Fruit fly (Drosophila melanogaster) whole organism, embryonic: ENCODE measurements around the gene TfIIA-S.

Experiments
- Asciz ChIP-seq: fragments of 200-800 bp; sonication (Bioruptor generic); optimal IDR thresholded peaks from 2 replicates; lab custom pipeline; 2017; ENCODE audit warnings: missing biosample characterization, mild to moderate bottlenecking, missing genetic modification characterization, missing genetic modification reagents
- Atf3 ChIP-seq: fragments of 200-800 bp; sonication (Bioruptor generic); optimal IDR thresholded peaks from 3 replicates; lab custom pipeline; 2016; ENCODE audit warnings: missing biosample characterization, missing genetic modification characterization
- Atf6 ChIP-seq: fragments of 200-800 bp; sonication (Bioruptor generic); IDR thresholded peaks from 2 replicates; pipeline ENCODE4 v1.3.6; 2022; ENCODE audit warnings: missing biosample characterization, missing genetic modification characterization
- B-H2 ChIP-seq: fragments of 200-800 bp; sonication (Bioruptor generic); optimal IDR thresholded peaks from 2 replicates; lab custom pipeline; 2018; ENCODE audit warnings: missing biosample characterization, mild to moderate bottlenecking, missing genetic modification characterization
- Bteb2 ChIP-seq: fragments of 200-800 bp; sonication (Bioruptor generic); optimal IDR thresholded peaks from 2 replicates; lab custom pipeline; 2016; ENCODE audit warnings: missing biosample characterization, missing genetic modification characterization
- CG10274 ChIP-seq: fragments of 200-800 bp; sonication (Bioruptor generic); optimal IDR thresholded peaks from 3 replicates; lab custom pipeline; 2017; ENCODE audit warnings: missing biosample characterization, mild to moderate bottlenecking, missing genetic modification characterization
- CG11093 ChIP-seq: fragments of 200-800 bp; sonication (Bioruptor generic); IDR thresholded peaks from 3 replicates; pipeline ENCODE4 v1.3.6; 2022; ENCODE audit warnings: missing biosample characterization, missing genetic modification characterization
- CG12299 ChIP-seq: fragments of 200-800 bp; sonication (Bioruptor generic); optimal IDR thresholded peaks from 2 replicates; lab custom pipeline; 2018; ENCODE audit warnings: missing biosample characterization, mild to moderate bottlenecking, missing genetic modification characterization
- CG13287 ChIP-seq: fragments of 200-800 bp; sonication (Bioruptor generic); IDR thresholded peaks from 2 replicates; pipeline ENCODE4 v1.3.6; 2022; ENCODE audit warnings: missing biosample characterization, missing genetic modification characterization; ENCODE audit not compliant: partially characterized antibody
- CG14014 ChIP-seq: fragments of 200-800 bp; sonication (Bioruptor generic); IDR thresholded peaks from 2 replicates; pipeline ENCODE4 v1.3.6; 2022; ENCODE audit warnings: missing biosample characterization, missing genetic modification characterization
- CG15011 ChIP-seq: fragments of 200-800 bp; sonication (Bioruptor generic); optimal IDR thresholded peaks from 3 replicates; lab custom pipeline; 2018; ENCODE audit warnings: missing biosample characterization, mild to moderate bottlenecking, missing genetic modification characterization
- CG1603 ChIP-seq: fragments of 200-800 bp; sonication (Bioruptor generic); optimal IDR thresholded peaks from 2 replicates; lab custom pipeline; 2019; ENCODE audit warnings: missing biosample characterization, mild to moderate bottlenecking, missing genetic modification characterization, moderate library complexity
- CG17361 ChIP-seq: fragments of 200-800 bp; sonication (Bioruptor generic); IDR thresholded peaks from 3 replicates; pipeline ENCODE4 v1.3.6; 2022; ENCODE audit warnings: missing biosample characterization, missing genetic modification characterization
- CG18599 ChIP-seq: fragments of 200-800 bp; sonication (Bioruptor generic); optimal IDR thresholded peaks from 3 replicates; lab custom pipeline; 2017; ENCODE audit warnings: missing biosample characterization, missing genetic modification characterization, mild to moderate bottlenecking, moderate library complexity, missing genetic modification reagents
- CG18764 ChIP-seq: fragments of 200-800 bp; sonication (Bioruptor generic); optimal IDR thresholded peaks from 3 replicates; lab custom pipeline; 2016; ENCODE audit warnings: missing biosample characterization, missing genetic modification characterization
- CG31441 ChIP-seq: fragments of 200-800 bp; sonication (Bioruptor generic); IDR thresholded peaks from 2 replicates; pipeline ENCODE4 v1.3.6; 2022; ENCODE audit warnings: missing biosample characterization, missing genetic modification characterization
- CG3407 ChIP-seq: fragments of 200-800 bp; sonication (Bioruptor generic); optimal IDR thresholded peaks from 2 replicates; lab custom pipeline; 2018; ENCODE audit warnings: missing biosample characterization, mild to moderate bottlenecking, missing genetic modification characterization
- CG7745 ChIP-seq: fragments of 200-800 bp; sonication (Bioruptor generic); optimal IDR thresholded peaks from 2 replicates; lab custom pipeline; 2018; ENCODE audit warnings: missing biosample characterization, mild to moderate bottlenecking, missing genetic modification characterization, moderate library complexity
- CG8765 ChIP-seq: fragments of 200-800 bp; sonication (Bioruptor generic); IDR thresholded peaks from 2 replicates; pipeline ENCODE4 v1.3.6; 2022; ENCODE audit warnings: missing biosample characterization, missing genetic modification characterization
- E2f2 ChIP-seq: fragments of 200-800 bp; sonication (Bioruptor generic); IDR thresholded peaks from 2 replicates; pipeline ENCODE4 v1.3.6; 2022; ENCODE audit warnings: missing biosample characterization, missing genetic modification characterization
- H15 ChIP-seq: fragments of 200-800 bp; sonication (Bioruptor generic); IDR thresholded peaks from 3 replicates; pipeline ENCODE4 v1.3.6; 2022; ENCODE audit warnings: missing biosample characterization, missing genetic modification characterization
- HLH4C ChIP-seq: fragments of 200-800 bp; sonication (Bioruptor generic); IDR thresholded peaks from 3 replicates; pipeline ENCODE4 v1.3.6; 2022; ENCODE audit warnings: missing biosample characterization, missing genetic modification characterization; ENCODE audit not compliant: partially characterized antibody
- HmgD ChIP-seq: fragments of 200-800 bp; sonication (Bioruptor generic); optimal IDR thresholded peaks from 3 replicates; lab custom pipeline; 2016; ENCODE audit warnings: missing biosample characterization, missing genetic modification characterization
- Hr39 ChIP-seq: fragments of >200 bp; optimal IDR thresholded peaks from 2 replicates; lab custom pipeline; 2017
- Lim3 ChIP-seq: fragments of 200-800 bp; sonication (Bioruptor generic); IDR thresholded peaks from 2 replicates; pipeline ENCODE4 v1.3.6; 2022; ENCODE audit warnings: missing biosample characterization, missing genetic modification characterization
- NC2β ChIP-seq: fragments of 200-800 bp; sonication (Bioruptor generic); optimal IDR thresholded peaks from 2 replicates; lab custom pipeline; 2016; ENCODE audit warnings: missing biosample characterization, missing genetic modification characterization
- Nf-YC ChIP-seq: fragments of 200-800 bp; optimal IDR thresholded peaks from 3 replicates; lab custom pipeline; 2019; ENCODE audit warnings: missing biosample characterization, mild to moderate bottlenecking, missing genetic modification characterization, moderate library complexity
- Sin3A ChIP-seq: fragments of >200 bp; optimal IDR thresholded peaks from 2 replicates; lab custom pipeline; 2018
- Xrp1 ChIP-seq: fragments of 200-800 bp; sonication (Bioruptor generic); IDR thresholded peaks from 2 replicates; pipeline ENCODE4 v1.3.6; 2022; ENCODE audit warnings: missing biosample characterization, missing genetic modification characterization
- aop ChIP-seq: fragments of 200-800 bp; sonication (Bioruptor generic); IDR thresholded peaks from 2 replicates; pipeline ENCODE4 v1.3.6; 2022; ENCODE audit warnings: missing biosample characterization, missing genetic modification characterization
- bbx ChIP-seq: fragments of 200-800 bp; sonication (Bioruptor generic); IDR thresholded peaks from 2 replicates; pipeline ENCODE4 v1.3.6; 2022; ENCODE audit warnings: missing biosample characterization, missing genetic modification characterization; ENCODE audit not compliant: partially characterized antibody
- caup ChIP-seq: fragments of 200-800 bp; sonication (Bioruptor generic); optimal IDR thresholded peaks from 3 replicates; lab custom pipeline; 2017; ENCODE audit warnings: missing biosample characterization, mild to moderate bottlenecking, missing genetic modification characterization, moderate library complexity; ENCODE audit not compliant: severe bottlenecking
- cwo ChIP-seq: fragments of 200-800 bp; sonication (Bioruptor generic); optimal IDR thresholded peaks from 3 replicates; lab custom pipeline; 2017; ENCODE audit warnings: missing biosample characterization, missing genetic modification characterization, mild to moderate bottlenecking, moderate library complexity, missing genetic modification reagents
- fd3F ChIP-seq: fragments of 200-800 bp; sonication (Bioruptor generic); optimal IDR thresholded peaks from 2 replicates; lab custom pipeline; 2018; ENCODE audit warnings: missing biosample characterization, mild to moderate bottlenecking, missing genetic modification characterization, moderate library complexity
- fru ChIP-seq: fragments of >200 bp; optimal IDR thresholded peaks from 2 replicates; lab custom pipeline; 2017
- gce ChIP-seq: fragments of 200-800 bp; sonication (Bioruptor generic); IDR thresholded peaks from 3 replicates; pipeline ENCODE4 v1.3.6; 2022; ENCODE audit warnings: missing biosample characterization, missing genetic modification characterization
- gcm ChIP-seq: fragments of 200-800 bp; sonication (Bioruptor generic); optimal IDR thresholded peaks from 2 replicates; lab custom pipeline; 2019; ENCODE audit warnings: missing biosample characterization, mild to moderate bottlenecking, missing genetic modification characterization, moderate library complexity
- hbn ChIP-seq: fragments of 200-800 bp; sonication (Bioruptor generic); IDR thresholded peaks from 2 replicates; pipeline ENCODE4 v1.3.6; 2022; ENCODE audit warnings: missing biosample characterization, missing genetic modification characterization; ENCODE audit not compliant: partially characterized antibody
- insv ChIP-seq, 2 experiments: fragments of 200-800 bp; sonication (Bioruptor generic); optimal IDR thresholded peaks; 3 replicates each; lab custom pipeline; 2016 to 2018; ENCODE audit warnings: missing biosample characterization in 2 of 2, missing genetic modification characterization in 2 of 2
- lab ChIP-seq: fragments of 200-800 bp; sonication (Bioruptor generic); optimal IDR thresholded peaks from 3 replicates; lab custom pipeline; 2017; ENCODE audit warnings: missing biosample characterization, missing genetic modification characterization, mild to moderate bottlenecking, moderate library complexity, missing genetic modification reagents
- lola ChIP-seq, 3 experiments: fragments of >200 bp in 2 of 3; fragments of 200-800 bp in 1 of 3; sonication (Bioruptor generic) in 1 of 3; optimal IDR thresholded peaks; 2 replicates each; lab custom pipeline; 2017 to 2019; ENCODE audit warnings: missing biosample characterization in 3 of 3, missing genetic modification characterization in 3 of 3, mild to moderate bottlenecking in 1 of 3, moderate library complexity in 1 of 3
- nmo ChIP-seq: fragments of 200-800 bp; sonication (Bioruptor generic); optimal IDR thresholded peaks from 2 replicates; lab custom pipeline; 2018; ENCODE audit warnings: missing biosample characterization, mild to moderate bottlenecking, missing genetic modification characterization, moderate library complexity
- nom ChIP-seq: fragments of 200-800 bp; sonication (Bioruptor generic); optimal IDR thresholded peaks from 2 replicates; lab custom pipeline; 2017; ENCODE audit warnings: missing biosample characterization, missing genetic modification characterization, mild to moderate bottlenecking, moderate library complexity, missing genetic modification reagents
- pho ChIP-seq: fragments of 200-800 bp; sonication (Bioruptor generic); optimal IDR thresholded peaks from 2 replicates; lab custom pipeline; 2016; ENCODE audit warnings: missing biosample characterization, missing genetic modification characterization
- repo ChIP-seq: fragments of 200-800 bp; sonication (Bioruptor generic); optimal IDR thresholded peaks from 2 replicates; lab custom pipeline; 2016; ENCODE audit warnings: missing biosample characterization, missing genetic modification characterization
- sc ChIP-seq, 3 experiments: fragments of >200 bp in 2 of 3; fragments of 200-800 bp in 1 of 3; sonication (Bioruptor generic) in 1 of 3; optimal IDR thresholded peaks; 2 replicates in 2 of 3; 3 replicates in 1 of 3; lab custom pipeline; 2017; ENCODE audit warnings: mild to moderate bottlenecking in 1 of 3, missing biosample characterization in 1 of 3, missing genetic modification characterization in 1 of 3, missing genetic modification reagents in 1 of 3
- scrt ChIP-seq: fragments of 200-800 bp; sonication (Bioruptor generic); optimal IDR thresholded peaks from 2 replicates; lab custom pipeline; 2018; ENCODE audit warnings: missing biosample characterization, mild to moderate bottlenecking, missing genetic modification characterization, moderate library complexity
- ssp ChIP-seq: fragments of 200-800 bp; sonication (Bioruptor generic); IDR thresholded peaks from 2 replicates; pipeline ENCODE4 v1.3.6; 2022; ENCODE audit warnings: missing biosample characterization, missing genetic modification characterization

TfIIA-S gene

DNA sequence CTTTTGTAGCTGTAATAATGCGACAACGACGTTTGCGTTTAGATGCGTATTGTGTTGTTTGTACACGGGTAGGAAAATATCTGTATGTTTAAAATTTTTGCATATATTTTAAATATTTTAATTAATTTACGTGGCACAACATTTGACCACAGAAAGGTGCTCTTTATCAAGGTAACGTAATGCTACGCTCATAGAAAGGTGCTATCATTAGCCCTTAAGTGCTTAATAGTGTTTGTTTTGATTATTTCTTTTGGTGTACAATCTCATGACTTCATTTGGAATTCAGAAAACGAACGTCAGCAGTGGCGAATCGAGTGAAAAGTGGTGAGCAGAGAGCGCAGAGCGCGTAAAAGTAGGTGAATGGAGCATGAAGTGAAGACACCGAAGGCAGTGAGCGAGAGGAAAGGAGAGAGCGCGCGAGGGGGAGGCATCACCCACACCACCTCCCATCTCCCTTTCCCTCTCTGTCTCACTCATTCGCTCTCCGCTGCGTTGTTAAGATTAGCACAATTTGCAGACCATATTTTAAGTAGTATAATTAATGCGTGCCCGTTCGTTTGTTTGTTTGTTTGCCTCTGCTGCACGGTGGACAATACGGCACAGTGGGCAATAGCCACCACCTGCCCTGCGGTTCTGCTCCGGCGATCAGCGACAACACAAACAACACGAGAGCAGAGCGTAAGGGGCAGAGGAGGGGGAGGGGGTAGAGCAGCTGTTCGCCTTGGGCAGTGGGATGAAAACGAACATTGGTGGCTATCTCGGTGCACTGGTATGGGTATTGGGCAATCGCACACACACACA, 31.0 kb upstream of the TfIIA-S start (continued):
- TF ChIP-seq Atf3 (GFP tag; lab: Kevin White, UChicago) (no peak), B-H2 (GFP tag; lab: Kevin White, UChicago) (no peak), CG18599 (GFP tag; lab: Kevin White, UChicago) (peak; percentile 23), nom (no peak), CG8765 (no peak), CG18764 (GFP tag; lab: Kevin White, UChicago) (no peak), CG10274 (GFP tag; lab: Kevin White, UChicago) (no peak), Bteb2 (GFP tag; lab: Kevin White, UChicago) (no peak), bbx (GFP tag; lab: Robert Waterston, UW) (peak; percentile 50), gce (GFP tag; lab: Robert Waterston, UW) (no peak), sc (optimal IDR thresholded peaks at IDR 0.05; lab: Kevin White, UChicago) (no peak), sc (GFP tag; optimal IDR thresholded peaks at IDR 0.05; lab: Kevin White, UChicago) (no peak), H15 (GFP tag; lab: Robert Waterston, UW) (0 out of 3 replicates have a peak, but pooled peaks have one; percentile 33), Sin3A (lab: Kevin White, UChicago) (no peak), Atf6 (peak; percentile 14; the same call in 1 of the 2 replicates), ssp (GFP tag; lab: Robert Waterston, UW) (no peak), lab (GFP tag; lab: Kevin White, UChicago) (peak; percentile 3), fd3F (GFP tag; lab: Kevin White, UChicago) (peak; percentile 59), CG12299 (tag; lab: Kevin White, UChicago) (no peak), CG15011 (GFP tag; lab: Kevin White, UChicago) (no peak), caup (GFP tag; lab: Kevin White, UChicago) (no peak), CG14014 (GFP tag; lab: Robert Waterston, UW) (peak; percentile 20; the same call in 1 of the 2 replicates), HmgD (GFP tag; lab: Kevin White, UChicago) (peak; percentile 49), CG13287 (GFP tag; lab: Robert Waterston, UW) (peak; percentile 5), HLH4C (no peak), CG17361 (GFP tag; lab: Robert Waterston, UW) (peak; percentile 59; the same call in 2 of the 3 replicates), Asciz (peak; percentile 19), scrt (no peak), Lim3 (GFP tag; lab: Robert Waterston, UW) (no peak), NC2β (GFP tag; lab: Kevin White, UChicago) (no peak), Hr39 (lab: Kevin White, UChicago) (no peak), E2f2 (peak; percentile 33), repo (GFP tag; lab: Kevin White, UChicago) (no peak), lola (GFP tag; optimal IDR thresholded peaks at IDR 0.05; lab: Kevin White, UChicago) (peak in 1 of 3 experiments; percentile 4), CG11093 (GFP tag; lab: Robert Waterston, UW) (peak; percentile 15; the same call in 1 of the 3 replicates), CG1603 (tag; lab: Kevin White, UChicago) (peak; percentile 29), Nf-YC (tag; lab: Kevin White, UChicago) (peak; percentile 14), pho (GFP tag; lab: Kevin White, UChicago) (no peak), hbn (peak; percentile 21; the same call in 1 of the 2 replicates), fru (lab: Kevin White, UChicago) (no peak), gcm (GFP tag; lab: Kevin White, UChicago) (no peak), CG3407 (GFP tag; lab: Kevin White, UChicago) (peak; percentile 21), CG31441 (GFP tag; lab: Robert Waterston, UW) (0 out of 2 replicates have a peak, but pooled peaks have one; percentile 17), aop (GFP tag; lab: Robert Waterston, UW) (no peak), cwo (GFP tag; lab: Kevin White, UChicago) (peak; percentile 15), nmo (GFP tag; lab: Kevin White, UChicago) (peak; percentile 5), Xrp1 (GFP tag; lab: Robert Waterston, UW) (peak; percentile 58), insv (GFP tag; optimal IDR thresholded peaks at IDR 0.05; lab: Kevin White, UChicago) (no peak), CG7745 (no peak)
